Fruit fly (Drosophila melanogaster) whole organism, prepupa: ENCODE data around the gene Cf2.

ENCODE experiments used
- CG10631 ChIP-seq: fragments of 200-800 bp; sonication (Bioruptor generic); optimal IDR thresholded peaks from 2 replicates; lab custom pipeline; 2016; ENCODE audit warnings: missing biosample characterization, missing genetic modification characterization
- CG11294 ChIP-seq: fragments of 200-800 bp; sonication (Bioruptor generic); IDR thresholded peaks from 2 replicates; pipeline ENCODE4 v1.3.6; 2022; ENCODE audit warnings: missing biosample characterization, missing genetic modification characterization
- CG11762 ChIP-seq: fragments of 200-800 bp; sonication (Bioruptor generic); optimal IDR thresholded peaks from 3 replicates; lab custom pipeline; 2016; ENCODE audit warnings: missing biosample characterization, missing genetic modification characterization; ENCODE audit not compliant: insufficient read depth
- CG11902 ChIP-seq: fragments of 200-800 bp; sonication (Bioruptor generic); optimal IDR thresholded peaks from 3 replicates; lab custom pipeline; 2016; ENCODE audit warnings: missing biosample characterization, missing genetic modification characterization
- CG1621 ChIP-seq: fragments of 200-800 bp; sonication (Bioruptor generic); optimal IDR thresholded peaks from 3 replicates; lab custom pipeline; 2018; ENCODE audit warnings: missing biosample characterization, mild to moderate bottlenecking, missing genetic modification characterization
- CG16779 ChIP-seq: fragments of 200-800 bp; sonication (Bioruptor generic); optimal IDR thresholded peaks from 3 replicates; lab custom pipeline; 2017; ENCODE audit warnings: missing biosample characterization, mild to moderate bottlenecking, missing genetic modification characterization
- CG3032 ChIP-seq: fragments of 200-800 bp; optimal IDR thresholded peaks from 2 replicates; lab custom pipeline; 2019; ENCODE audit warnings: missing biosample characterization, mild to moderate bottlenecking, missing genetic modification characterization, moderate library complexity
- CG31627 ChIP-seq: fragments of 200-800 bp; sonication (Bioruptor generic); optimal IDR thresholded peaks from 3 replicates; lab custom pipeline; 2016; ENCODE audit warnings: missing biosample characterization, missing genetic modification characterization
- CG32006 ChIP-seq: fragments of 200-800 bp; sonication (Bioruptor generic); optimal IDR thresholded peaks from 3 replicates; lab custom pipeline; 2017; ENCODE audit warnings: missing biosample characterization, mild to moderate bottlenecking, missing genetic modification characterization
- CG3919 ChIP-seq: fragments of 200-800 bp; sonication (Bioruptor generic); optimal IDR thresholded peaks from 3 replicates; lab custom pipeline; 2016; ENCODE audit warnings: missing biosample characterization, missing genetic modification characterization
- CG4318 ChIP-seq: fragments of 200-800 bp; sonication (Bioruptor generic); optimal IDR thresholded peaks from 3 replicates; lab custom pipeline; 2017; ENCODE audit warnings: missing biosample characterization, mild to moderate bottlenecking, missing genetic modification characterization
- CG6163 ChIP-seq: fragments of 200-800 bp; sonication (Bioruptor generic); IDR thresholded peaks from 3 replicates; pipeline ENCODE4 v1.3.6; 2022; ENCODE audit warnings: missing biosample characterization, missing genetic modification characterization
- CG6276 ChIP-seq: fragments of 200-800 bp; sonication (Bioruptor generic); optimal IDR thresholded peaks from 2 replicates; lab custom pipeline; 2017; ENCODE audit warnings: missing biosample characterization, mild to moderate bottlenecking, missing genetic modification characterization
- CG6808 ChIP-seq: fragments of 200-800 bp; sonication (Bioruptor generic); optimal IDR thresholded peaks from 3 replicates; lab custom pipeline; 2017; ENCODE audit warnings: missing biosample characterization, missing genetic modification characterization, mild to moderate bottlenecking, moderate library complexity, missing genetic modification reagents
- CG6854 ChIP-seq: fragments of 200-800 bp; sonication (Bioruptor generic); optimal IDR thresholded peaks from 2 replicates; lab custom pipeline; 2017; ENCODE audit warnings: missing biosample characterization, mild to moderate bottlenecking, missing genetic modification characterization
- CG7368 ChIP-seq: fragments of 200-800 bp; sonication (Bioruptor generic); optimal IDR thresholded peaks from 3 replicates; lab custom pipeline; 2016; ENCODE audit warnings: missing biosample characterization, missing genetic modification characterization
- CG8319 ChIP-seq: fragments of 200-800 bp; sonication (Bioruptor generic); optimal IDR thresholded peaks from 3 replicates; lab custom pipeline; 2016; ENCODE audit warnings: missing biosample characterization, missing genetic modification characterization
- Eip75B ChIP-seq: fragments of 200-800 bp; sonication (Bioruptor generic); optimal IDR thresholded peaks from 3 replicates; lab custom pipeline; 2016; ENCODE audit warnings: missing biosample characterization, missing genetic modification characterization
- Eip78C ChIP-seq: fragments of 200-800 bp; sonication (Bioruptor generic); peaks from one replicate; lab custom pipeline; 2016; ENCODE audit warnings: missing biosample characterization, missing genetic modification characterization
- Eip93F ChIP-seq: fragments of 200-800 bp; sonication (Bioruptor generic); optimal IDR thresholded peaks from 2 replicates; lab custom pipeline; 2016; ENCODE audit warnings: missing biosample characterization, mild to moderate bottlenecking, missing genetic modification characterization
- Ets21C ChIP-seq: fragments of 200-800 bp; sonication (Bioruptor generic); optimal IDR thresholded peaks from 3 replicates; lab custom pipeline; 2016; ENCODE audit warnings: missing biosample characterization, missing genetic modification characterization
- Ets96B ChIP-seq: fragments of 200-800 bp; optimal IDR thresholded peaks from 2 replicates; lab custom pipeline; 2019; ENCODE audit warnings: missing biosample characterization, mild to moderate bottlenecking, missing genetic modification characterization, moderate library complexity
- Gug ChIP-seq: fragments of 200-800 bp; sonication (Bioruptor generic); IDR thresholded peaks from 2 replicates; pipeline ENCODE4 v1.3.6; 2022; ENCODE audit warnings: missing biosample characterization, missing genetic modification characterization
- Hr38 ChIP-seq: sonication (Bioruptor generic); optimal IDR thresholded peaks from 2 replicates; lab custom pipeline; 2016; ENCODE audit warnings: missing biosample characterization, missing genetic modification characterization
- Hr4 ChIP-seq: fragments of 200-800 bp; sonication (Bioruptor generic); optimal IDR thresholded peaks from 3 replicates; lab custom pipeline; 2016; ENCODE audit warnings: missing biosample characterization, missing genetic modification characterization
- Lpt ChIP-seq: fragments of 200-800 bp; sonication (Bioruptor generic); optimal IDR thresholded peaks from 3 replicates; lab custom pipeline; 2016; ENCODE audit warnings: missing biosample characterization, missing genetic modification characterization
- Met ChIP-seq: fragments of 200-800 bp; sonication (Bioruptor generic); optimal IDR thresholded peaks from 3 replicates; lab custom pipeline; 2016; ENCODE audit warnings: missing biosample characterization, missing genetic modification characterization
- OdsH ChIP-seq: fragments of 200-800 bp; sonication (Bioruptor generic); optimal IDR thresholded peaks from 3 replicates; lab custom pipeline; 2016; ENCODE audit warnings: missing biosample characterization, missing genetic modification characterization
- Smox ChIP-seq: fragments of 200-800 bp; sonication (Bioruptor generic); optimal IDR thresholded peaks from 3 replicates; lab custom pipeline; 2016; ENCODE audit warnings: missing biosample characterization, missing genetic modification characterization
- Sox102F ChIP-seq: fragments of 200-800 bp; sonication (Bioruptor generic); optimal IDR thresholded peaks from 2 replicates; lab custom pipeline; 2016; ENCODE audit warnings: missing biosample characterization, mild to moderate bottlenecking, missing genetic modification characterization
- Sox14 ChIP-seq: fragments of 200-800 bp; sonication (Bioruptor generic); optimal IDR thresholded peaks from 3 replicates; lab custom pipeline; 2016; ENCODE audit warnings: missing biosample characterization, missing genetic modification characterization
- achi ChIP-seq: fragments of 200-800 bp; sonication (Bioruptor generic); optimal IDR thresholded peaks from 3 replicates; lab custom pipeline; 2016; ENCODE audit warnings: missing biosample characterization, missing genetic modification characterization
- acj6 ChIP-seq: fragments of 200-800 bp; sonication (Bioruptor generic); optimal IDR thresholded peaks from 3 replicates; lab custom pipeline; 2016; ENCODE audit warnings: missing biosample characterization, missing genetic modification characterization
- cyc ChIP-seq: fragments of 200-800 bp; sonication (Bioruptor generic); optimal IDR thresholded peaks from 3 replicates; lab custom pipeline; 2016; ENCODE audit warnings: missing biosample characterization, missing genetic modification characterization
- dsx ChIP-seq: fragments of 200-800 bp; optimal IDR thresholded peaks from 3 replicates; lab custom pipeline; 2019; ENCODE audit warnings: missing biosample characterization, mild to moderate bottlenecking, missing genetic modification characterization, moderate library complexity; ENCODE audit not compliant: poor library complexity, severe bottlenecking
- esn ChIP-seq: fragments of 200-800 bp; sonication (Bioruptor generic); optimal IDR thresholded peaks from 2 replicates; lab custom pipeline; 2016; ENCODE audit warnings: missing biosample characterization, mild to moderate bottlenecking, missing genetic modification characterization, moderate library complexity
- fd59A ChIP-seq: fragments of 200-800 bp; sonication (Bioruptor generic); optimal IDR thresholded peaks from 2 replicates; lab custom pipeline; 2017; ENCODE audit warnings: missing biosample characterization, mild to moderate bottlenecking, missing genetic modification characterization, missing genetic modification reagents
- fd85E ChIP-seq: fragments of 200-800 bp; sonication (Bioruptor generic); optimal IDR thresholded peaks from 3 replicates; lab custom pipeline; 2016; ENCODE audit warnings: missing biosample characterization, missing genetic modification characterization
- lz ChIP-seq: fragments of 200-800 bp; sonication (Bioruptor generic); optimal IDR thresholded peaks from 3 replicates; lab custom pipeline; 2016; ENCODE audit warnings: missing biosample characterization, missing genetic modification characterization
- net ChIP-seq: fragments of 200-800 bp; sonication (Bioruptor generic); optimal IDR thresholded peaks from 3 replicates; lab custom pipeline; 2016; ENCODE audit warnings: missing biosample characterization, missing genetic modification characterization
- pdm3 ChIP-seq: fragments of 200-800 bp; sonication (Bioruptor generic); optimal IDR thresholded peaks from 3 replicates; lab custom pipeline; 2016; ENCODE audit warnings: missing biosample characterization, missing genetic modification characterization
- salr ChIP-seq, 2 experiments: fragments of 200-800 bp; sonication (Bioruptor generic); optimal IDR thresholded peaks; 3 replicates each; lab custom pipeline; 2016 to 2018; ENCODE audit warnings: missing biosample characterization in 2 of 2, missing genetic modification characterization in 2 of 2, mild to moderate bottlenecking in 1 of 2
- ss ChIP-seq, 2 experiments: fragments of 200-800 bp; sonication (Bioruptor generic); optimal IDR thresholded peaks; 2 replicates in 1 of 2; 3 replicates in 1 of 2; lab custom pipeline; 2017 to 2018; ENCODE audit warnings: mild to moderate bottlenecking in 2 of 2, missing biosample characterization in 2 of 2, missing genetic modification characterization in 2 of 2, moderate library complexity in 1 of 2
- svp ChIP-seq: fragments of 200-800 bp; sonication (Bioruptor generic); peaks from one replicate; lab custom pipeline; 2016; ENCODE audit warnings: missing biosample characterization, missing genetic modification characterization
- topi ChIP-seq: fragments of 200-800 bp; sonication (Bioruptor generic); optimal IDR thresholded peaks from 3 replicates; lab custom pipeline; 2016; ENCODE audit warnings: missing biosample characterization, missing genetic modification characterization

Cf2 gene

DNA sequence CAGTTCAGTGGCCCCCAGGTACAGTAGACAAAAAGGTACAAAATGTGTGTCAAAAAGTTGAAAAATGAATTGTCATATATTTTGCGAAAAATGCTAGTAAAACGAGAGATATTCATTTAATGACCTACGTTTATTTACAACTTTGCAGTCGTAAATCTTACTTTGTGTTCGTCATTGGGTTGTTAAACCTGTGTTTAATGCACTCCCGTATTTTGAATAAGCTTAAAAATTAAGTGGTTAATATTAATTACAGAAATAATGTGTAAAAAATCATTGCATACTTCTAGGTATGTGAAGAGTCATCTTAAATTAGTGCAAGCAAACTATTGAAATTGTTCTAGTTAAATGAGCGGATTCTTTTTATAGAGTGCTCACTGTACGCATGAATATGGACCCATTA, 5.6 kb upstream of the Cf2 start (continued):
- peak; percentile 16 for TF ChIP-seq CG32006 (GFP tag; lab: Kevin White, UChicago)
- TF ChIP-seq OdsH (GFP tag; lab: Kevin White, UChicago): peak; percentile 30
- no peak for TF ChIP-seq CG7368 (GFP tag; lab: Kevin White, UChicago)
- TF ChIP-seq CG8319: no peak
- TF ChIP-seq topi (GFP tag; lab: Kevin White, UChicago): peak; percentile 8
- TF ChIP-seq CG3919 (GFP tag; lab: Kevin White, UChicago): no peak
- TF ChIP-seq CG16779 (tag; lab: Kevin White, UChicago): no peak
- peak; percentile 48 for TF ChIP-seq CG3032 (tag; lab: Kevin White, UChicago)
- peak; percentile 25 for TF ChIP-seq Hr4 (GFP tag; lab: Kevin White, UChicago)
- TF ChIP-seq CG6276 (GFP tag; lab: Kevin White, UChicago): no peak
- TF ChIP-seq acj6 (GFP tag; lab: Kevin White, UChicago): peak; percentile 12
- TF ChIP-seq CG1621 (tag; lab: Kevin White, UChicago): peak; percentile 6
- no peak for TF ChIP-seq pdm3
- TF ChIP-seq CG31627 (GFP tag; lab: Kevin White, UChicago): peak; percentile 1
- TF ChIP-seq fd85E (GFP tag; lab: Kevin White, UChicago): no peak
- TF ChIP-seq svp: no peak
- TF ChIP-seq CG6808: peak; percentile 37
- TF ChIP-seq Met (GFP tag; lab: Kevin White, UChicago): peak; percentile 24
- TF ChIP-seq Ets96B (tag; lab: Kevin White, UChicago): peak; percentile 37

DNA sequence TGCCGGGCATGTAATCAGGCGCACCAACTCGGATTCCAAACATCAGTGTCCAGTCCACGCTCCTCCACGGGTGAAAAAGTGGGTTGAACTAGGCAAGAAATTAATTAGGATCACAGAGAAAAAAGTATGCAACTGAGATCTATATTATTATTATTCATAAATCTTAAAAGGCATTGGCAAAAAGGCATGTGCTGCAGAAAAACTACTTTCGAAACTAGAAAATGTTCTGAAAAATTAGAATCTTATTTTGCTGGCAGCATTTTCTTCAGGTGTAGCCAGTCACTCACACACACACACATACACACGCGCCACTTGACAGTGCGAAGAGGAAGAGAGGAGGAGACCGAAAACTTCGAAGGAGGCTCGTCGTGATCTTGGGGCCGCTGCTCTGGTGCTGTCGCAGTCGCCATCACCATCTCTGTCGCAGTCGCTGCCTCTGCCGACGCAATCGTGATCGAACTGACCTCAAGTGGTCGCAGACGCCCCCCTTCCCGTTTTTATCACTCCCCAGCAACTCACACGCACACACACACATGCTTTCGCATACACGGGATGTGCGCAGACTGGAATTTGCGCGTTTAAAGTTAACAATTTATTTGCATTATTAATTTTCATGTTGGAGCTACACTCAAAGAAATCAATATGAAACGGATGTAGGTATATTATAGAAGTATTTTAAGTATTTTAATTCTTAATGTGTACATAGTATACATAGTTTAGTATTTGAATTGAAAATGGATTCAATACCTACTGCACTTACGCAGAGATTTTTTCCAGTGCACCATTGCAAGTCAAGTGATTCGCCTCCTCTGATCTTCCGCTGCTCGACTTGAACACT, 4.7 kb upstream of the Cf2 start:
- TF ChIP-seq CG6854 (GFP tag; lab: Kevin White, UChicago) (peak; percentile 62), fd59A (peak; percentile 92), Sox14 (GFP tag; lab: Kevin White, UChicago) (peak; percentile 85), Hr38 (GFP tag; lab: Kevin White, UChicago) (no peak), achi (GFP tag; lab: Kevin White, UChicago) (peak; percentile 93), esn (peak; percentile 89), Smox (GFP tag; lab: Kevin White, UChicago) (peak; percentile 86), dsx (GFP tag; lab: Kevin White, UChicago) (peak; percentile 95), OdsH (GFP tag; lab: Kevin White, UChicago) (peak; percentile 95), cyc (GFP tag; lab: Kevin White, UChicago) (peak; percentile 88), CG1621 (tag; lab: Kevin White, UChicago) (peak; percentile 92), CG4318 (GFP tag; lab: Kevin White, UChicago) (peak; percentile 87), CG3032 (tag; lab: Kevin White, UChicago) (peak; percentile 97), Eip78C (GFP tag; lab: Kevin White, UChicago) (peak; percentile 98), CG3919 (GFP tag; lab: Kevin White, UChicago) (peak; percentile 93), Eip93F (GFP tag; lab: Kevin White, UChicago) (peak; percentile 39), CG31627 (GFP tag; lab: Kevin White, UChicago) (peak; percentile 87), CG11902 (peak; percentile 85), Ets96B (tag; lab: Kevin White, UChicago) (peak; percentile 96), acj6 (GFP tag; lab: Kevin White, UChicago) (peak; percentile 94), CG6808 (peak; percentile 92), fd85E (GFP tag; lab: Kevin White, UChicago) (peak; percentile 54), CG7368 (GFP tag; lab: Kevin White, UChicago) (peak; percentile 85), topi (GFP tag; lab: Kevin White, UChicago) (peak; percentile 89), lz (GFP tag; lab: Kevin White, UChicago) (peak; percentile 87), Eip75B (GFP tag; lab: Kevin White, UChicago) (peak; percentile 84), CG11294 (GFP tag; lab: Robert Waterston, UW) (peak; percentile 90), salr (GFP tag; optimal IDR thresholded peaks at IDR 0.05; lab: Kevin White, UChicago) (peak; percentile 80 to 91), ss (GFP tag; optimal IDR thresholded peaks at IDR 0.05; lab: Kevin White, UChicago) (peak; percentile 89 to 92), Sox102F (GFP tag; lab: Kevin White, UChicago) (peak; percentile 85), net (GFP tag; lab: Kevin White, UChicago) (peak; percentile 87), Gug (GFP tag; lab: Robert Waterston, UW) (peak; percentile 94), CG8319 (peak; percentile 89), CG32006 (GFP tag; lab: Kevin White, UChicago) (peak; percentile 92), CG11762 (GFP tag; lab: Kevin White, UChicago) (peak; percentile 92), CG10631 (peak; percentile 94), Ets21C (GFP tag; lab: Kevin White, UChicago) (peak; percentile 80), Lpt (peak; percentile 86), CG6163 (peak; percentile 97), pdm3 (peak; percentile 89)
